Fruit fly (Drosophila melanogaster): Measurements from ENCODE around the gene eEF1gamma.

eEF1gamma gene

dm6 chr3R:29214262-29214661 lies 5.7 kb upstream of the eEF1gamma start (continued):
- TF ChIP-seq Aef1 (GFP tag; IDR thresholded peaks at IDR 0.05), result peak; percentile 99
- peak; percentile 99 for TF ChIP-seq HmgZ (tag; optimal IDR thresholded peaks at IDR 0.05)
- peak; percentile 95 for TF ChIP-seq psq (GFP tag; optimal IDR thresholded peaks at IDR 0.05)
- TF ChIP-seq sqz (GFP tag; optimal IDR thresholded peaks at IDR 0.05), result peak; percentile 99
- peak; percentile 98 for TF ChIP-seq schlank (tag; optimal IDR thresholded peaks at IDR 0.05)
- peak; percentile 97 for TF ChIP-seq ewg (GFP tag; optimal IDR thresholded peaks at IDR 0.05)
- peak; percentile 98 for TF ChIP-seq HmgD (GFP tag; optimal IDR thresholded peaks at IDR 0.05)
- TF ChIP-seq CG12391 (tag; optimal IDR thresholded peaks at IDR 0.05), result peak; percentile 99
- TF ChIP-seq Hmx (GFP tag; optimal IDR thresholded peaks at IDR 0.05), result peak; percentile 96
- peak; percentile 79 for TF ChIP-seq Sry-δ (GFP tag; optimal IDR thresholded peaks at IDR 0.05)
- TF ChIP-seq CG3726 (GFP tag; IDR thresholded peaks at IDR 0.05), result peak; percentile 99
- TF ChIP-seq CG17328 (GFP tag; IDR thresholded peaks at IDR 0.05), result peak; percentile 100
- TF ChIP-seq Rx (GFP tag; IDR thresholded peaks at IDR 0.05), result peak; percentile 99
- TF ChIP-seq C15 (GFP tag; IDR thresholded peaks at IDR 0.05), result peak; percentile 98
- peak; percentile 89 for TF ChIP-seq CG2116 (GFP tag; optimal IDR thresholded peaks at IDR 0.05)
- TF ChIP-seq CG12769 (tag; optimal IDR thresholded peaks at IDR 0.05), result peak; percentile 98
- TF ChIP-seq pros (GFP tag; optimal IDR thresholded peaks at IDR 0.05), result peak; percentile 68
- TF ChIP-seq CG8478 (optimal IDR thresholded peaks at IDR 0.05), result no peak
- TF ChIP-seq CG2678 (tag; optimal IDR thresholded peaks at IDR 0.05), result peak; percentile 99
- TF ChIP-seq ken (GFP tag; IDR thresholded peaks at IDR 0.05), result peak; percentile 99
- TF ChIP-seq CG9609 (GFP tag; optimal IDR thresholded peaks at IDR 0.05), result peak; percentile 99
- peak; percentile 98 for TF ChIP-seq grau (tag; optimal IDR thresholded peaks at IDR 0.05)
- TF ChIP-seq B-H2 (GFP tag; optimal IDR thresholded peaks at IDR 0.05), result peak; percentile 99
- TF ChIP-seq Neu2 (GFP tag; optimal IDR thresholded peaks at IDR 0.05; ENCODE audit: borderline replicate concordance), result peak; percentile 98
- peak; percentile 99 for TF ChIP-seq ATbp (GFP tag; optimal IDR thresholded peaks at IDR 0.05)
- peak; percentile 99 for TF ChIP-seq ind (GFP tag; optimal IDR thresholded peaks at IDR 0.05)
- TF ChIP-seq zfh1 (GFP tag; IDR thresholded peaks at IDR 0.05), result peak; percentile 100
- peak; percentile 99 for TF ChIP-seq CG14014 (GFP tag; IDR thresholded peaks at IDR 0.05)
- peak; percentile 99 for TF ChIP-seq dysf (GFP tag; IDR thresholded peaks at IDR 0.05)
- peak; percentile 99 for TF ChIP-seq CG4854 (GFP tag; optimal IDR thresholded peaks at IDR 0.05)
- peak; percentile 98 for TF ChIP-seq dati (GFP tag; IDR thresholded peaks at IDR 0.05)
- peak; percentile 99 for TF ChIP-seq bowl (GFP tag; IDR thresholded peaks at IDR 0.05)
- TF ChIP-seq mirr (GFP tag; optimal IDR thresholded peaks at IDR 0.05), result peak; percentile 98
- TF ChIP-seq CG8089 (GFP tag; optimal IDR thresholded peaks at IDR 0.05), result peak; percentile 99
- TF ChIP-seq caup (GFP tag; optimal IDR thresholded peaks at IDR 0.05; ENCODE audit: severe bottlenecking), result peak; percentile 99
- TF ChIP-seq NC2α (GFP tag; optimal IDR thresholded peaks at IDR 0.05), result peak; percentile 99
- peak; percentile 98 for TF ChIP-seq cato (GFP tag; optimal IDR thresholded peaks at IDR 0.05; ENCODE audit: borderline replicate concordance)
- no peak for TF ChIP-seq yki (optimal IDR thresholded peaks at IDR 0.05)
- peak; percentile 99 for TF ChIP-seq Spps (tag; optimal IDR thresholded peaks at IDR 0.05)
- peak; percentile 96 for TF ChIP-seq CG8359 (GFP tag; optimal IDR thresholded peaks at IDR 0.05; ENCODE audit: borderline replicate concordance)
- TF ChIP-seq Asciz (GFP tag; optimal IDR thresholded peaks at IDR 0.05), result peak; percentile 99
- TF ChIP-seq Fer3 (tag; optimal IDR thresholded peaks at IDR 0.05), result peak; percentile 99
- peak; percentile 96 for TF ChIP-seq CG10274 (GFP tag; optimal IDR thresholded peaks at IDR 0.05)
- TF ChIP-seq gt (GFP tag; IDR thresholded peaks at IDR 0.05), result peak; percentile 98
- TF ChIP-seq CG3281 (GFP tag; optimal IDR thresholded peaks at IDR 0.05), result peak; percentile 99
- peak; percentile 100 for TF ChIP-seq corto (GFP tag; optimal IDR thresholded peaks at IDR 0.05)
- peak; percentile 97 for TF ChIP-seq Hey (tag; optimal IDR thresholded peaks at IDR 0.05)
- peak; percentile 99 for TF ChIP-seq Dip3 (GFP tag; optimal IDR thresholded peaks at IDR 0.05)
- no peak for TF ChIP-seq inv (GFP tag; IDR thresholded peaks at IDR 0.05; ENCODE audit: partially characterized antibody)
- TF ChIP-seq ems (GFP tag; optimal IDR thresholded peaks at IDR 0.05), result peak; percentile 99
- TF ChIP-seq klu (GFP tag; IDR thresholded peaks at IDR 0.05), result peak; percentile 95
- peak; percentile 96 for TF ChIP-seq Poxn (GFP tag; IDR thresholded peaks at IDR 0.05)

All from whole organism, embryonic.